Worm (Caenorhabditis elegans): ENCODE measurements around the gene F28B4.1.

ce11 chrX:3204778-3205177 lies at the start of gene F28B4.1:
- TF ChIP-seq ama-1 (optimal IDR thresholded peaks at IDR 0.05): no peak
- TF ChIP-seq tbx-11 (GFP tag; IDR thresholded peaks at IDR 0.05): no peak
- no peak for TF ChIP-seq ets-7 (tag; optimal IDR thresholded peaks at IDR 0.05)
- TF ChIP-seq hnd-1 (tag; optimal IDR thresholded peaks at IDR 0.05): no peak
- TF ChIP-seq ceh-36 (tag; optimal IDR thresholded peaks at IDR 0.05): no peak
